Worm (Caenorhabditis elegans) whole organism, young adult: ENCODE data around the gene C29F9.8.
A peak's percentile ranks its signal among the peaks of the same experiment; 100 is the strongest.

Source experiments
- B0336.3 ChIP-seq: fragments of 200-800 bp; sonication (Bioruptor generic); IDR thresholded peaks from 2 replicates; pipeline ENCODE4 v1.3.6; 2022; ENCODE audit warnings: missing genetic modification characterization, missing compliant biosample characterization
- C06A6.2 ChIP-seq: fragments of 200-800 bp; sonication (Bioruptor generic); conservative IDR thresholded peaks from 2 replicates; pipeline ENCODE4 v1.3.6; 2022; ENCODE audit warnings: missing genetic modification characterization, missing compliant biosample characterization
- D2030.7 ChIP-seq: fragments of 200-800 bp; sonication (Bioruptor generic); IDR thresholded peaks from 2 replicates; pipeline ENCODE4 v1.3.6; 2022; ENCODE audit warnings: missing genetic modification reagents, missing genetic modification characterization, missing compliant biosample characterization
- F22D6.2 ChIP-seq: sonication (generic microtip); optimal IDR thresholded peaks from 2 replicates; lab custom pipeline; 2016; ENCODE audit warnings: mild to moderate bottlenecking, missing genetic modification characterization, missing compliant biosample characterization
- F33H1.4 ChIP-seq: fragments of 200-800 bp; sonication (Bioruptor generic); IDR thresholded peaks from 2 replicates; pipeline ENCODE4 v1.3.6; 2022; ENCODE audit warnings: missing genetic modification reagents, missing genetic modification characterization, missing compliant biosample characterization
- F39B2.1 ChIP-seq: fragments of 200-800 bp; sonication (Bioruptor generic); IDR thresholded peaks from 2 replicates; pipeline ENCODE4 v1.3.6; 2022; ENCODE audit warnings: missing genetic modification reagents, missing genetic modification characterization, missing compliant biosample characterization
- F55B11.4 ChIP-seq: sonication (generic microtip); optimal IDR thresholded peaks from 2 replicates; lab custom pipeline; 2016; ENCODE audit warnings: missing compliant biosample characterization, missing genetic modification characterization, borderline replicate concordance; ENCODE audit not compliant: insufficient read depth
- F57A8.1 ChIP-seq: fragments of 200-800 bp; sonication (Bioruptor generic); optimal IDR thresholded peaks from 2 replicates; lab custom pipeline; 2018; ENCODE audit warnings: mild to moderate bottlenecking, missing genetic modification characterization, moderate library complexity, missing compliant biosample characterization
- Y56A3A.18 ChIP-seq: fragments of 200-800 bp; sonication (Bioruptor generic); IDR thresholded peaks from 2 replicates; pipeline ENCODE4 v1.3.6; 2022; ENCODE audit warnings: missing genetic modification reagents, missing genetic modification characterization, missing compliant biosample characterization
- Y79H2A.3 ChIP-seq: fragments of 200-800 bp; sonication (Bioruptor generic); conservative IDR thresholded peaks from 2 replicates; pipeline ENCODE4 v1.3.6; 2022; ENCODE audit warnings: missing genetic modification reagents, missing genetic modification characterization, missing compliant biosample characterization
- Y95B8A.8 ChIP-seq: fragments of 200-800 bp; sonication (Bioruptor generic); IDR thresholded peaks from 2 replicates; pipeline ENCODE4 v1.3.6; 2022; ENCODE audit warnings: missing genetic modification reagents, missing genetic modification characterization, missing compliant biosample characterization
- ama-1 ChIP-seq, 3 experiments: fragments of 150-350 bp in 1 of 3; sonication (generic microtip) in 2 of 3; optimal IDR thresholded peaks; 2 replicates each; lab custom pipeline; 2014 to 2018; ENCODE audit warnings: missing biosample characterization in 2 of 3, missing genetic modification characterization in 2 of 3, missing genetic modification reagents in 2 of 3
- athp-1 ChIP-seq: sonication (generic microtip); optimal IDR thresholded peaks from 2 replicates; lab custom pipeline; 2017; ENCODE audit warnings: mild to moderate bottlenecking, missing genetic modification characterization, missing compliant biosample characterization
- attf-3 ChIP-seq: fragments of 200-800 bp; sonication (Bioruptor generic); conservative IDR thresholded peaks from 2 replicates; pipeline ENCODE4 v1.3.6; 2022; ENCODE audit warnings: missing genetic modification reagents, missing genetic modification characterization, missing compliant biosample characterization
- bed-2 ChIP-seq: fragments of 200-800 bp; sonication (Bioruptor generic); IDR thresholded peaks from 2 replicates; pipeline ENCODE4 v1.3.6; 2022; ENCODE audit warnings: missing genetic modification reagents, missing genetic modification characterization, missing compliant biosample characterization
- ccch-3 ChIP-seq: fragments of 200-800 bp; sonication (Bioruptor generic); optimal IDR thresholded peaks from 2 replicates; lab custom pipeline; 2018; ENCODE audit warnings: mild to moderate bottlenecking, missing genetic modification characterization, missing compliant biosample characterization
- cebp-2 ChIP-seq: fragments of 200-800 bp; sonication (Bioruptor generic); IDR thresholded peaks from 2 replicates; pipeline ENCODE4 v1.3.6; 2022; ENCODE audit warnings: missing genetic modification characterization, missing compliant biosample characterization
- ceh-58 ChIP-seq: fragments of 200-800 bp; sonication (Bioruptor generic); IDR thresholded peaks from 2 replicates; pipeline ENCODE4 v1.3.6; 2022; ENCODE audit warnings: missing genetic modification characterization, missing compliant biosample characterization
- dox-1 ChIP-seq: fragments of 200-800 bp; sonication (Bioruptor generic); IDR thresholded peaks from 2 replicates; pipeline ENCODE4 v1.3.6; 2022; ENCODE audit warnings: missing genetic modification reagents, missing genetic modification characterization, missing compliant biosample characterization
- dpl-1 ChIP-seq: fragments of 150-350 bp; optimal IDR thresholded peaks from 2 replicates; lab custom pipeline; 2014; ENCODE audit warnings: missing biosample characterization, missing genetic modification reagents, missing genetic modification characterization
- egrh-3 ChIP-seq: fragments of 200-800 bp; sonication (Bioruptor generic); IDR thresholded peaks from 2 replicates; pipeline ENCODE4 v1.3.6; 2022; ENCODE audit warnings: missing genetic modification reagents, missing genetic modification characterization, missing compliant biosample characterization
- ekl-4 ChIP-seq: fragments of 200-800 bp; sonication (Bioruptor generic); IDR thresholded peaks from 2 replicates; pipeline ENCODE4 v1.3.6; 2022; ENCODE audit warnings: missing genetic modification reagents, missing genetic modification characterization, missing compliant biosample characterization
- hlh-12 ChIP-seq: sonication (generic microtip); optimal IDR thresholded peaks from 2 replicates; lab custom pipeline; 2016; ENCODE audit warnings: missing genetic modification characterization, missing compliant biosample characterization
- hlh-26 ChIP-seq: fragments of 200-800 bp; sonication (Bioruptor generic); conservative IDR thresholded peaks from 2 replicates; pipeline ENCODE4 v1.3.6; 2022; ENCODE audit warnings: missing genetic modification reagents, missing genetic modification characterization, missing compliant biosample characterization
- hmg-20 ChIP-seq: fragments of 200-800 bp; sonication (Bioruptor generic); IDR thresholded peaks from 2 replicates; pipeline ENCODE4 v1.3.6; 2022; ENCODE audit warnings: missing genetic modification reagents, missing genetic modification characterization, missing compliant biosample characterization
- hrde-1 ChIP-seq: sonication (generic microtip); optimal IDR thresholded peaks from 2 replicates; lab custom pipeline; 2016; ENCODE audit warnings: missing genetic modification characterization, mild to moderate bottlenecking, missing compliant biosample characterization, moderate library complexity, missing genotype, missing genetic modification reagents, borderline replicate concordance
- lin-26 ChIP-seq: fragments of 200-800 bp; sonication (Bioruptor generic); IDR thresholded peaks from 2 replicates; pipeline ENCODE4 v1.3.6; 2022; ENCODE audit warnings: missing genetic modification reagents, missing genetic modification characterization, missing compliant biosample characterization
- lin-40 ChIP-seq: sonication (generic microtip); optimal IDR thresholded peaks from 2 replicates; lab custom pipeline; 2016; ENCODE audit warnings: missing genetic modification characterization, mild to moderate bottlenecking, missing compliant biosample characterization, missing genotype, missing genetic modification reagents
- lin-54 ChIP-seq: fragments of 200-800 bp; sonication (Bioruptor generic); optimal IDR thresholded peaks from 2 replicates; lab custom pipeline; 2018; ENCODE audit warnings: mild to moderate bottlenecking, missing genetic modification characterization, missing compliant biosample characterization
- lir-1 ChIP-seq: fragments of 200-800 bp; sonication (Bioruptor generic); conservative IDR thresholded peaks from 2 replicates; pipeline ENCODE4 v1.3.6; 2022; ENCODE audit warnings: missing genetic modification reagents, missing genetic modification characterization, missing compliant biosample characterization
- lsy-27 ChIP-seq: sonication (generic microtip); optimal IDR thresholded peaks from 2 replicates; lab custom pipeline; 2017; ENCODE audit warnings: missing genetic modification characterization, mild to moderate bottlenecking, missing compliant biosample characterization, antibody characterized with exemption, missing genotype, borderline replicate concordance; ENCODE audit not compliant: insufficient read depth
- madf-8 ChIP-seq: fragments of 200-800 bp; sonication (Bioruptor generic); conservative IDR thresholded peaks from 2 replicates; pipeline ENCODE4 v1.3.6; 2022; ENCODE audit warnings: missing genetic modification reagents, missing genetic modification characterization, missing compliant biosample characterization
- nfya-2 ChIP-seq: fragments of 200-800 bp; sonication (Bioruptor generic); IDR thresholded peaks from 2 replicates; pipeline ENCODE4 v1.3.6; 2022; ENCODE audit warnings: missing genetic modification reagents, missing genetic modification characterization, missing compliant biosample characterization
- nhr-120 ChIP-seq: fragments of 200-800 bp; sonication (Bioruptor generic); IDR thresholded peaks from 2 replicates; pipeline ENCODE4 v1.3.6; 2022; ENCODE audit warnings: missing genetic modification characterization, missing compliant biosample characterization
- nhr-179 ChIP-seq: sonication (generic microtip); optimal IDR thresholded peaks from 2 replicates; lab custom pipeline; 2016; ENCODE audit warnings: mild to moderate bottlenecking, missing genetic modification characterization, missing compliant biosample characterization
- nhr-80 ChIP-seq: sonication (generic microtip); optimal IDR thresholded peaks from 2 replicates; lab custom pipeline; 2016; ENCODE audit warnings: missing genetic modification characterization, missing compliant biosample characterization
- nhr-90 ChIP-seq: sonication (generic microtip); optimal IDR thresholded peaks from 2 replicates; lab custom pipeline; 2016; ENCODE audit warnings: missing genotype, mild to moderate bottlenecking, missing genetic modification characterization, missing compliant biosample characterization
- rcor-1 ChIP-seq: fragments of 200-800 bp; sonication (Bioruptor generic); IDR thresholded peaks from 2 replicates; pipeline ENCODE4 v1.3.6; 2022; ENCODE audit warnings: missing genetic modification reagents, missing genetic modification characterization, missing compliant biosample characterization
- rec-8 ChIP-seq, 2 experiments: sonication (generic microtip); optimal IDR thresholded peaks; 2 replicates each; lab custom pipeline; 2016; ENCODE audit warnings: mild to moderate bottlenecking in 2 of 2, missing genetic modification characterization in 2 of 2, missing genetic modification reagents in 2 of 2, missing genotype in 2 of 2, missing biosample characterization in 1 of 2, missing compliant biosample characterization in 1 of 2, moderate library complexity in 1 of 2
- rpc-1 ChIP-seq, 2 experiments: fragments of 150-350 bp in 1 of 2; sonication (generic microtip) in 1 of 2; optimal IDR thresholded peaks; 2 replicates each; lab custom pipeline; 2014 to 2018; ENCODE audit warnings: missing biosample characterization in 1 of 2, missing genetic modification characterization in 1 of 2, missing genetic modification reagents in 1 of 2, missing genotype in 1 of 2
- sdz-38 ChIP-seq: sonication (generic microtip); optimal IDR thresholded peaks from 2 replicates; lab custom pipeline; 2016; ENCODE audit warnings: missing genotype, missing genetic modification characterization, missing compliant biosample characterization
- snpc-1.1 ChIP-seq: sonication (generic microtip); optimal IDR thresholded peaks from 2 replicates; lab custom pipeline; 2017; ENCODE audit warnings: missing genetic modification characterization, mild to moderate bottlenecking, missing compliant biosample characterization, antibody characterized with exemption, moderate library complexity, missing genotype, missing genetic modification reagents; ENCODE audit not compliant: insufficient read depth
- somi-1 ChIP-seq: fragments of 200-800 bp; sonication (Bioruptor generic); optimal IDR thresholded peaks from 2 replicates; lab custom pipeline; 2018; ENCODE audit warnings: mild to moderate bottlenecking, missing genetic modification characterization, missing compliant biosample characterization
- sptf-2 ChIP-seq: fragments of 200-800 bp; sonication (Bioruptor generic); optimal IDR thresholded peaks from 2 replicates; lab custom pipeline; 2018; ENCODE audit warnings: mild to moderate bottlenecking, missing genetic modification characterization, missing compliant biosample characterization
- tbp1 ChIP-seq: fragments of 200-800 bp; sonication (Bioruptor generic); optimal IDR thresholded peaks from 2 replicates; lab custom pipeline; 2018; ENCODE audit warnings: mild to moderate bottlenecking, missing genetic modification characterization, missing compliant biosample characterization
- zim-3 ChIP-seq: sonication (generic microtip); optimal IDR thresholded peaks from 2 replicates; lab custom pipeline; 2017; ENCODE audit warnings: mild to moderate bottlenecking, missing genetic modification characterization, moderate library complexity, missing compliant biosample characterization
- ztf-3 ChIP-seq: fragments of 200-800 bp; sonication (Bioruptor generic); optimal IDR thresholded peaks from 2 replicates; lab custom pipeline; 2018; ENCODE audit warnings: mild to moderate bottlenecking, missing genetic modification characterization, missing compliant biosample characterization
- ztf-6 ChIP-seq: fragments of 200-800 bp; sonication (Bioruptor generic); IDR thresholded peaks from 2 replicates; pipeline ENCODE4 v1.3.6; 2022; ENCODE audit warnings: missing genetic modification reagents, missing genetic modification characterization, missing compliant biosample characterization

C29F9.8 gene

ce11 chrIII:86316-86715 is 10.6 kb downstream of the C29F9.8 start, which contains the start of gene attf-3:
attf-3 (minus strand) TSS chrIII:86384.
- TF ChIP-seq lin-54 (peak; percentile 60), nhr-90 (tag; lab: Kevin White, UChicago) (no peak), nhr-80 (tag; lab: Kevin White, UChicago) (no peak), F55B11.4 (tag; lab: Kevin White, UChicago) (no peak), attf-3 (GFP tag; lab: Robert Waterston, UW) (peak; percentile 93), dox-1 (GFP tag; lab: Robert Waterston, UW) (peak; percentile 89), hlh-12 (no peak), ccch-3 (GFP tag; lab: Kevin White, UChicago) (no peak), rpc-1 (optimal IDR thresholded peaks at IDR 0.05; lab: Kevin White, UChicago) (no peak), rpc-1 (tag; optimal IDR thresholded peaks at IDR 0.05; lab: Kevin White, UChicago) (no peak), sdz-38 (tag; lab: Kevin White, UChicago) (no peak), hlh-26 (GFP tag; lab: Robert Waterston, UW) (no peak), lin-26 (GFP tag; lab: Robert Waterston, UW) (no peak), ztf-3 (GFP tag; lab: Kevin White, UChicago) (no peak), B0336.3 (GFP tag; lab: Robert Waterston, UW) (0 out of 2 replicates have a peak, but pooled peaks have one; percentile 30), ztf-6 (GFP tag; lab: Robert Waterston, UW) (no peak), hrde-1 (no peak), egrh-3 (GFP tag; lab: Robert Waterston, UW) (no peak), lin-40 (tag; lab: Kevin White, UChicago) (no peak), madf-8 (peak; percentile 56), somi-1 (no peak), cebp-2 (GFP tag; lab: Robert Waterston, UW) (no peak), nhr-179 (no peak), ceh-58 (no peak), tbp1 (GFP tag; lab: Kevin White, UChicago) (peak; percentile 58), Y79H2A.3 (GFP tag; lab: Robert Waterston, UW) (no peak), nfya-2 (GFP tag; lab: Robert Waterston, UW) (no peak), ekl-4 (peak; percentile 48; the same call in 1 of the 2 replicates), F57A8.1 (GFP tag; lab: Kevin White, UChicago) (no peak), sptf-2 (GFP tag; lab: Kevin White, UChicago) (no peak), athp-1 (tag; lab: Kevin White, UChicago) (no peak), ama-1 (optimal IDR thresholded peaks at IDR 0.05; lab: Kevin White, UChicago) (no peak), ama-1 (GFP tag; optimal IDR thresholded peaks at IDR 0.05; lab: Kevin White, UChicago) (no peak), zim-3 (tag; lab: Kevin White, UChicago) (no peak), lir-1 (GFP tag; lab: Robert Waterston, UW) (no peak), rec-8 (tag; optimal IDR thresholded peaks at IDR 0.05; lab: Kevin White, UChicago) (no peak), F33H1.4 (GFP tag; lab: Robert Waterston, UW) (peak; percentile 93), F22D6.2 (tag; lab: Kevin White, UChicago) (no peak), Y95B8A.8 (GFP tag; lab: Robert Waterston, UW) (peak; percentile 50; the same call in 1 of the 2 replicates), hmg-20 (GFP tag; lab: Robert Waterston, UW) (no peak), snpc-1.1 (tag; lab: Kevin White, UChicago) (peak; percentile 15), D2030.7 (GFP tag; lab: Robert Waterston, UW) (peak; percentile 95), nhr-120 (GFP tag; lab: Robert Waterston, UW) (no peak), dpl-1 (peak; percentile 61), F39B2.1 (GFP tag; lab: Robert Waterston, UW) (no peak), rcor-1 (GFP tag; lab: Robert Waterston, UW) (no peak), bed-2 (GFP tag; lab: Robert Waterston, UW) (no peak), Y56A3A.18 (no peak), C06A6.2 (GFP tag; lab: Robert Waterston, UW) (no peak), lsy-27 (tag; lab: Kevin White, UChicago) (no peak)
